Worm (Caenorhabditis elegans) whole organism, early embryonic: ENCODE data around the gene srx-64.

ENCODE experiments used
- aly-1 ChIP-seq: sonication (generic microtip); optimal IDR thresholded peaks from 2 replicates; lab custom pipeline; 2016; ENCODE audit warnings: missing genetic modification characterization, missing compliant biosample characterization
- ama-1 ChIP-seq: fragments of 150-350 bp; optimal IDR thresholded peaks from 2 replicates; lab custom pipeline; 2014
- ceh-13 ChIP-seq: fragments of 200-800 bp; sonication (Bioruptor generic); optimal IDR thresholded peaks from 2 replicates; lab custom pipeline; 2018; ENCODE audit warnings: mild to moderate bottlenecking, missing genetic modification characterization, missing compliant biosample characterization
- ceh-36 ChIP-seq: sonication (generic microtip); optimal IDR thresholded peaks from 2 replicates; lab custom pipeline; 2016; ENCODE audit warnings: missing genetic modification characterization, inconsistent platforms, missing compliant biosample characterization
- flt-1 ChIP-seq: fragments of 200-800 bp; sonication (Bioruptor generic); IDR thresholded peaks from 2 replicates; pipeline ENCODE4 v1.3.6; 2022; ENCODE audit warnings: missing genetic modification characterization, missing compliant biosample characterization
- scrt-1 ChIP-seq: fragments of 200-800 bp; sonication (Bioruptor generic); IDR thresholded peaks from 2 replicates; pipeline ENCODE4 v1.3.6; 2022; ENCODE audit warnings: missing genetic modification characterization, missing compliant biosample characterization
- sea-1 ChIP-seq: fragments of 200-800 bp; sonication (Bioruptor generic); conservative IDR thresholded peaks from 2 replicates; pipeline ENCODE4 v1.3.6; 2022; ENCODE audit warnings: missing genetic modification characterization, missing compliant biosample characterization
- tbx-37 ChIP-seq: fragments of 200-800 bp; sonication (Bioruptor generic); conservative IDR thresholded peaks from 2 replicates; pipeline ENCODE4 v1.3.6; 2022; ENCODE audit warnings: missing genetic modification reagents, missing genetic modification characterization, missing compliant biosample characterization

- TF ChIP-seq ama-1 (lab: Kevin White, UChicago), result no peak
- TF ChIP-seq ceh-13, result no peak
- TF ChIP-seq sea-1 (GFP tag; lab: Robert Waterston, UW), result no peak
- TF ChIP-seq scrt-1 (GFP tag; lab: Robert Waterston, UW), result no peak
- TF ChIP-seq aly-1 (tag; lab: Kevin White, UChicago), result no peak
- TF ChIP-seq tbx-37 (GFP tag; lab: Robert Waterston, UW), result no peak
- no peak for TF ChIP-seq flt-1
- TF ChIP-seq ceh-36 (tag; lab: Kevin White, UChicago), result no peak
Measured at ce11 chrV:3949723-3950122, 20.5 kb downstream of the srx-64 start, which contains the start of gene dach-1.
